Worm (Caenorhabditis elegans) whole organism, midembryonic: Measurements from ENCODE around the gene H03G16.6.

Experiments used
- T22C8.4 ChIP-seq: fragments of 200-800 bp; sonication (Bioruptor generic); IDR thresholded peaks from 2 replicates; pipeline ENCODE4 v1.3.6; 2022; ENCODE audit warnings: missing genetic modification characterization, missing compliant biosample characterization
- cog-1 ChIP-seq: sonication (generic microtip); optimal IDR thresholded peaks from 2 replicates; lab custom pipeline; 2016; ENCODE audit warnings: missing genetic modification characterization, missing compliant biosample characterization
- flt-1 ChIP-seq: fragments of 200-800 bp; sonication (Bioruptor generic); IDR thresholded peaks from 2 replicates; pipeline ENCODE4 v1.3.6; 2022; ENCODE audit warnings: missing genetic modification characterization, missing compliant biosample characterization
- klf-2 ChIP-seq: fragments of 200-800 bp; sonication (Bioruptor generic); conservative IDR thresholded peaks from 2 replicates; pipeline ENCODE4 v1.3.6; 2022; ENCODE audit warnings: missing genetic modification reagents, missing genetic modification characterization, missing compliant biosample characterization
- med-1 ChIP-seq: sonication (generic microtip); optimal IDR thresholded peaks from 2 replicates; lab custom pipeline; 2017; ENCODE audit warnings: missing genetic modification characterization, mild to moderate bottlenecking, missing compliant biosample characterization, antibody characterized with exemption, missing genetic modification reagents; ENCODE audit not compliant: insufficient read depth
- ref-1 ChIP-seq: fragments of 200-800 bp; sonication (Bioruptor generic); conservative IDR thresholded peaks from 2 replicates; pipeline ENCODE4 v1.3.6; 2022; ENCODE audit warnings: missing genetic modification reagents, missing genetic modification characterization, missing compliant biosample characterization
- tab-1 ChIP-seq: fragments of 200-800 bp; sonication (Bioruptor generic); IDR thresholded peaks from 2 replicates; pipeline ENCODE4 v1.3.6; 2022; ENCODE audit warnings: missing genetic modification characterization, missing compliant biosample characterization
- ztf-23 ChIP-seq: fragments of 200-800 bp; sonication (Bioruptor generic); IDR thresholded peaks from 2 replicates; pipeline ENCODE4 v1.3.6; 2022; ENCODE audit warnings: missing genetic modification reagents, missing genetic modification characterization, missing compliant biosample characterization
- ztf-29 ChIP-seq: fragments of 200-800 bp; sonication (Bioruptor generic); IDR thresholded peaks from 2 replicates; pipeline ENCODE4 v1.3.6; 2022; ENCODE audit warnings: missing genetic modification reagents, missing genetic modification characterization, missing compliant biosample characterization

The H03G16.6 gene

ce11 chrX:15052385-15052784 lies at the start of gene H03G16.6:
Gene H03G16.6 (plus strand): TSS chrX:15052685.
- no peak for TF ChIP-seq tab-1 (GFP tag; lab: Robert Waterston, UW)
- no peak for TF ChIP-seq T22C8.4 (GFP tag; lab: Robert Waterston, UW)
- TF ChIP-seq med-1 (GFP tag; lab: Kevin White, UChicago), result no peak
- TF ChIP-seq ref-1, result no peak
- no peak for TF ChIP-seq ztf-23 (GFP tag; lab: Robert Waterston, UW)
- no peak for TF ChIP-seq klf-2 (GFP tag; lab: Robert Waterston, UW)
- TF ChIP-seq ztf-29 (GFP tag; lab: Robert Waterston, UW), result no peak

- no peak for TF ChIP-seq T22C8.4 (GFP tag; lab: Robert Waterston, UW)
- TF ChIP-seq ztf-23 (GFP tag; lab: Robert Waterston, UW), result no peak
- no peak for TF ChIP-seq tab-1 (GFP tag; lab: Robert Waterston, UW)
- no peak for TF ChIP-seq ztf-29 (GFP tag; lab: Robert Waterston, UW)
- TF ChIP-seq flt-1 (GFP tag; lab: Robert Waterston, UW), result no peak
- TF ChIP-seq ref-1, result no peak
- no peak for TF ChIP-seq cog-1
- TF ChIP-seq klf-2 (GFP tag; lab: Robert Waterston, UW), result no peak
- no peak for TF ChIP-seq med-1 (GFP tag; lab: Kevin White, UChicago)
Observed at ce11 chrX:15003891-15004550, 48.5 kb upstream of the H03G16.6 start, which contains the start of gene slc-25A18.1. Gene slc-25A18.1 (minus strand): TSS chrX:15003941.

- no peak for TF ChIP-seq flt-1 (GFP tag; lab: Robert Waterston, UW)
- TF ChIP-seq ref-1, result no peak
Observed at ce11 chrX:15006847-15007358, 45.6 kb upstream of the H03G16.6 start, which contains the start of gene ergi-2. Gene ergi-2 (minus strand): TSS chrX:15007308.

ce11 chrX:15008697-15009096 lies 43.8 kb upstream of the H03G16.6 start:
- TF ChIP-seq tab-1 (GFP tag; lab: Robert Waterston, UW), result no peak
- no peak for TF ChIP-seq med-1 (GFP tag; lab: Kevin White, UChicago)
- no peak for TF ChIP-seq ztf-23 (GFP tag; lab: Robert Waterston, UW)
- TF ChIP-seq flt-1 (GFP tag; lab: Robert Waterston, UW), result no peak
- TF ChIP-seq T22C8.4 (GFP tag; lab: Robert Waterston, UW), result no peak
- TF ChIP-seq klf-2 (GFP tag; lab: Robert Waterston, UW), result no peak
- TF ChIP-seq ztf-29 (GFP tag; lab: Robert Waterston, UW), result no peak
- TF ChIP-seq ref-1, result no peak
- TF ChIP-seq cog-1, result no peak

ce11 chrX:15010941-15011340 lies 41.5 kb upstream of the H03G16.6 start:
- TF ChIP-seq flt-1 (GFP tag; lab: Robert Waterston, UW) (no peak), ztf-29 (GFP tag; lab: Robert Waterston, UW) (no peak), klf-2 (GFP tag; lab: Robert Waterston, UW) (no peak), T22C8.4 (GFP tag; lab: Robert Waterston, UW) (no peak), ref-1 (no peak), med-1 (GFP tag; lab: Kevin White, UChicago) (no peak), ztf-23 (GFP tag; lab: Robert Waterston, UW) (no peak), tab-1 (GFP tag; lab: Robert Waterston, UW) (no peak), cog-1 (no peak)

ce11 chrX:15011526-15012274 lies 40.8 kb upstream of the H03G16.6 start:
- TF ChIP-seq flt-1 (GFP tag; lab: Robert Waterston, UW), result no peak

ce11 chrX:15013941-15014453 lies 38.5 kb upstream of the H03G16.6 start:
- no peak for TF ChIP-seq flt-1 (GFP tag; lab: Robert Waterston, UW)
- TF ChIP-seq ref-1, result no peak
- TF ChIP-seq tab-1 (GFP tag; lab: Robert Waterston, UW), result no peak
- no peak for TF ChIP-seq ztf-23 (GFP tag; lab: Robert Waterston, UW)
- TF ChIP-seq klf-2 (GFP tag; lab: Robert Waterston, UW), result no peak
- TF ChIP-seq T22C8.4 (GFP tag; lab: Robert Waterston, UW), result no peak
- no peak for TF ChIP-seq cog-1
- no peak for TF ChIP-seq ztf-29 (GFP tag; lab: Robert Waterston, UW)
- TF ChIP-seq med-1 (GFP tag; lab: Kevin White, UChicago), result no peak

ce11 chrX:15016102-15016501 lies 36.4 kb upstream of the H03G16.6 start:
- TF ChIP-seq cog-1 (no peak), T22C8.4 (GFP tag; lab: Robert Waterston, UW) (no peak), ztf-29 (GFP tag; lab: Robert Waterston, UW) (no peak), ref-1 (no peak), med-1 (GFP tag; lab: Kevin White, UChicago) (no peak), tab-1 (GFP tag; lab: Robert Waterston, UW) (no peak), flt-1 (GFP tag; lab: Robert Waterston, UW) (no peak), klf-2 (GFP tag; lab: Robert Waterston, UW) (no peak), ztf-23 (GFP tag; lab: Robert Waterston, UW) (no peak)

- no peak for TF ChIP-seq ztf-29 (GFP tag; lab: Robert Waterston, UW)
- TF ChIP-seq ztf-23 (GFP tag; lab: Robert Waterston, UW), result no peak
- no peak for TF ChIP-seq tab-1 (GFP tag; lab: Robert Waterston, UW)
- TF ChIP-seq klf-2 (GFP tag; lab: Robert Waterston, UW), result no peak
- no peak for TF ChIP-seq flt-1 (GFP tag; lab: Robert Waterston, UW)
- no peak for TF ChIP-seq cog-1
- TF ChIP-seq med-1 (GFP tag; lab: Kevin White, UChicago), result no peak
- no peak for TF ChIP-seq T22C8.4 (GFP tag; lab: Robert Waterston, UW)
- TF ChIP-seq ref-1, result no peak
Observed at ce11 chrX:15026008-15026407, 26.5 kb upstream of the H03G16.6 start, which contains the start of gene seb-3. Gene seb-3 (plus strand): TSS chrX:15026308.
